Worm (Caenorhabditis elegans) whole organism, mixed stage, embryonic: ENCODE results near the gene F43B10.1.

ENCODE experiments used
- mab-5 ChIP-seq: fragments of 150-350 bp; optimal IDR thresholded peaks from 2 replicates; lab custom pipeline; 2014; ENCODE audit warnings: missing biosample characterization, missing genetic modification characterization
- pha-4 ChIP-seq: fragments of 150-350 bp; optimal IDR thresholded peaks from 2 replicates; lab custom pipeline; 2018; ENCODE audit warnings: missing biosample characterization, missing genetic modification reagents, missing genetic modification characterization
- ztf-11 ChIP-seq: fragments of 150-350 bp; optimal IDR thresholded peaks from 2 replicates; lab custom pipeline; 2014; ENCODE audit warnings: missing biosample characterization, missing genetic modification characterization

- TF ChIP-seq pha-4 (tag; lab: Kevin White, UChicago) (peak; percentile 24), ztf-11 (tag; lab: Kevin White, UChicago) (no peak), mab-5 (tag; lab: Kevin White, UChicago) (no peak)
These were observed 60.2 kb downstream of the F43B10.1 start, which contains the start of gene F59C12.4 for ce11 chrX:16602457-16602856.
